Worm (Caenorhabditis elegans) whole organism, L2 larva: ENCODE results near the gene immp-1.
"Not testable (repeated sequence)": the region's sequence is repeated elsewhere in the genome, so short reads cannot be mapped to it uniquely, and the experiment has no call there.

ENCODE experiments used
- ama-1 ChIP-seq: fragments of 150-350 bp; optimal IDR thresholded peaks from 2 replicates; lab custom pipeline; 2018; ENCODE audit warnings: inconsistent platforms
- elt-3 ChIP-seq: sonication (generic microtip); optimal IDR thresholded peaks from 2 replicates; lab custom pipeline; 2017; ENCODE audit warnings: missing biosample characterization, missing genetic modification characterization
- nhr-129 ChIP-seq: fragments of 150-350 bp; optimal IDR thresholded peaks from 2 replicates; lab custom pipeline; 2014; ENCODE audit warnings: missing biosample characterization, missing genetic modification characterization
- skn-1 ChIP-seq: sonication (generic microtip); optimal IDR thresholded peaks from 2 replicates; lab custom pipeline; 2017; ENCODE audit warnings: missing biosample characterization, missing genetic modification characterization
- unc-39 ChIP-seq: fragments of 150-350 bp; optimal IDR thresholded peaks from 2 replicates; lab custom pipeline; 2014; ENCODE audit warnings: missing biosample characterization, missing genetic modification characterization

ce11 chrIII:11773581-11773980 is 1.2 kb upstream of the immp-1 start, which contains the start of gene gbf-1:
- not testable (repeated sequence) for TF ChIP-seq unc-39 (tag; lab: Kevin White, UChicago); ama-1 (lab: Kevin White, UChicago); elt-3 (tag; lab: Kevin White, UChicago); skn-1 (tag; lab: Kevin White, UChicago); nhr-129 (tag; lab: Kevin White, UChicago)
